Fruit fly (Drosophila melanogaster) S2 (cell line): ENCODE measurements around the gene Taf2.

Experiments used
- CG8478 ChIP-seq: fragments of >200 bp; optimal IDR thresholded peaks from 2 replicates; lab custom pipeline; 2018
- CTCF ChIP-seq, 2 experiments: fragments of >200 bp; optimal IDR thresholded peaks; 2 replicates each; lab custom pipeline; 2018

DNA sequence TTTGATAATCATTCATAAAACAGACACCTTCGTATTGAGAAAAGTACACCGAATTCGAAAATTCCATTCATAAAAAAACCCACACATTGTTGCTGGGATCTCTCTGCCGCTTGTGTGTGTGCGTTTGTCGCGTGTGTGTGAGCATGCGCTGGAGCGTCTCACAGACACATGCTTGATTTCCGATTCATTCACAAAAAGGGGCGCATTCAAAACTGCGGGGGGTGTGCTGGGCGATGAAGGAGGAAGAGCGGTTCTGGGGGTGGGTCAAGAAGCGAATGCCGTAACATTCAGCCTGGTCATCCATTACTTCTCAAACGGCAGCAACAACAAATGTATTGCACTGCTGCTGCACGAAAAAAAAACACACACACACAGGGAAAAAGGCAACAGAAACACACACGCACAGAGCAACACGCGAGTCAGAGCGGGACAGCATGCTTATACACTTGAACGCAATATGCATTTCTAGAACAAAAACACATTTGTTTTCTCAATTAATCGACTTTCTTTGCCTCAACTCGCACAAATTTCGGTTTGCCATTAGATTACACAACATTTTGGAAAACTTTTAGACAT lies 34.5 kb downstream of the Taf2 start:
- TF ChIP-seq CTCF (optimal IDR thresholded peaks at IDR 0.05; lab: Kevin White, UChicago) (no peak), CG8478 (no peak)
